Fruit fly (Drosophila melanogaster): Measurements from ENCODE around the gene meigo.

The meigo gene

dm6 chr3R:21152856-21153278 lies 14.8 kb downstream of the meigo start (continued):
- no peak for TF ChIP-seq Gug (GFP tag; IDR thresholded peaks at IDR 0.05)
- peak; percentile 59 for TF ChIP-seq esn (GFP tag; optimal IDR thresholded peaks at IDR 0.05)
- TF ChIP-seq Ets21C (GFP tag; optimal IDR thresholded peaks at IDR 0.05): no peak
- TF ChIP-seq Eip93F (GFP tag; optimal IDR thresholded peaks at IDR 0.05): peak; percentile 91
- peak; percentile 87 for TF ChIP-seq Sox102F (GFP tag; optimal IDR thresholded peaks at IDR 0.05)
- peak; percentile 97 for TF ChIP-seq CG6854 (GFP tag; optimal IDR thresholded peaks at IDR 0.05)
- peak; percentile 69 for TF ChIP-seq dac (GFP tag; optimal IDR thresholded peaks at IDR 0.05)
- peak; percentile 39 for TF ChIP-seq OdsH (GFP tag; optimal IDR thresholded peaks at IDR 0.05)
- TF ChIP-seq CG16779 (tag; optimal IDR thresholded peaks at IDR 0.05): peak; percentile 96
- TF ChIP-seq svp (GFP tag): peak; percentile 37
- no peak for TF ChIP-seq cyc (GFP tag; optimal IDR thresholded peaks at IDR 0.05)
- TF ChIP-seq CG9139 (GFP tag; optimal IDR thresholded peaks at IDR 0.05): peak; percentile 91
- TF ChIP-seq CG10631 (GFP tag; optimal IDR thresholded peaks at IDR 0.05): no peak
- peak; percentile 40 for TF ChIP-seq CG8319 (GFP tag; optimal IDR thresholded peaks at IDR 0.05)
- TF ChIP-seq fkh (GFP tag; optimal IDR thresholded peaks at IDR 0.05): no peak
- peak; percentile 67 for TF ChIP-seq topi (GFP tag; optimal IDR thresholded peaks at IDR 0.05)
- peak; percentile 56; the same call in 1 of the 2 replicates for TF ChIP-seq CG11294 (GFP tag; IDR thresholded peaks at IDR 0.05)
- TF ChIP-seq Eip78C (GFP tag): peak; percentile 91
- peak; percentile 77 for TF ChIP-seq CG3919 (GFP tag; optimal IDR thresholded peaks at IDR 0.05)
- TF ChIP-seq Sox15 (GFP tag; optimal IDR thresholded peaks at IDR 0.05): no peak
- TF ChIP-seq CG6808 (GFP tag; optimal IDR thresholded peaks at IDR 0.05): peak; percentile 93
- TF ChIP-seq ss (GFP tag; optimal IDR thresholded peaks at IDR 0.05): peak; percentile 84 to 96
- TF ChIP-seq Eip75B (GFP tag; optimal IDR thresholded peaks at IDR 0.05): peak; percentile 40
- peak; percentile 61 for TF ChIP-seq Hr4 (GFP tag; optimal IDR thresholded peaks at IDR 0.05)
- TF ChIP-seq CG8632 (GFP tag; optimal IDR thresholded peaks at IDR 0.05): peak; percentile 75
- no peak for TF ChIP-seq lz (GFP tag; optimal IDR thresholded peaks at IDR 0.05)

- no peak for TF ChIP-seq CG3919 (GFP tag; optimal IDR thresholded peaks at IDR 0.05)
- 0 out of 3 replicates have a peak, but pooled peaks have one; percentile 32 for TF ChIP-seq eg (GFP tag; IDR thresholded peaks at IDR 0.05)
- TF ChIP-seq Eip78C (GFP tag): peak; percentile 72
These were observed 16.1 kb downstream of the meigo start for dm6 chr3R:21154130-21154529.

- TF ChIP-seq CG3032 (tag; optimal IDR thresholded peaks at IDR 0.05): no peak
- no peak for TF ChIP-seq achi (GFP tag; optimal IDR thresholded peaks at IDR 0.05)
- no peak for TF ChIP-seq Sox15 (GFP tag; optimal IDR thresholded peaks at IDR 0.05)
- no peak for TF ChIP-seq CG6808 (GFP tag; optimal IDR thresholded peaks at IDR 0.05)
- peak; percentile 74 for TF ChIP-seq svp (GFP tag)
- no peak for TF ChIP-seq CG3919 (GFP tag; optimal IDR thresholded peaks at IDR 0.05)
- no peak for TF ChIP-seq OdsH (GFP tag; optimal IDR thresholded peaks at IDR 0.05)
- TF ChIP-seq Eip75B (GFP tag; optimal IDR thresholded peaks at IDR 0.05): no peak
- no peak for TF ChIP-seq Eip93F (GFP tag; optimal IDR thresholded peaks at IDR 0.05)
- no peak for TF ChIP-seq CG15336 (GFP tag; IDR thresholded peaks at IDR 0.05)
- no peak for TF ChIP-seq Lpt (GFP tag; optimal IDR thresholded peaks at IDR 0.05)
- peak; percentile 3 for TF ChIP-seq lz (GFP tag; optimal IDR thresholded peaks at IDR 0.05)
- peak; percentile 6 for TF ChIP-seq CG8632 (GFP tag; optimal IDR thresholded peaks at IDR 0.05)
- peak; percentile 26 for TF ChIP-seq CG31627 (GFP tag; optimal IDR thresholded peaks at IDR 0.05)
These were observed 17.9 kb downstream of the meigo start for dm6 chr3R:21155931-21156488.

- TF ChIP-seq CG9139 (GFP tag; optimal IDR thresholded peaks at IDR 0.05) (peak; percentile 17), CG10631 (GFP tag; optimal IDR thresholded peaks at IDR 0.05) (no peak), CG6854 (GFP tag; optimal IDR thresholded peaks at IDR 0.05) (peak; percentile 14), fkh (GFP tag; optimal IDR thresholded peaks at IDR 0.05) (peak; percentile 55), Eip75B (GFP tag; optimal IDR thresholded peaks at IDR 0.05) (no peak), CG16779 (tag; optimal IDR thresholded peaks at IDR 0.05) (peak; percentile 4), Sox14 (GFP tag; optimal IDR thresholded peaks at IDR 0.05) (peak; percentile 43), CG11294 (GFP tag; IDR thresholded peaks at IDR 0.05) (no peak), Eip78C (GFP tag) (peak; percentile 60), cyc (GFP tag; optimal IDR thresholded peaks at IDR 0.05) (no peak), vri (GFP tag; optimal IDR thresholded peaks at IDR 0.05) (peak; percentile 76), dsx (GFP tag; optimal IDR thresholded peaks at IDR 0.05; ENCODE audit: poor library complexity, severe bottlenecking) (no peak), CG6808 (GFP tag; optimal IDR thresholded peaks at IDR 0.05) (no peak), CG6163 (GFP tag; IDR thresholded peaks at IDR 0.05) (no peak), lz (GFP tag; optimal IDR thresholded peaks at IDR 0.05) (no peak), CG32006 (GFP tag; optimal IDR thresholded peaks at IDR 0.05) (no peak), Eip93F (GFP tag; optimal IDR thresholded peaks at IDR 0.05) (peak; percentile 43)
These were observed 18.8 kb downstream of the meigo start for dm6 chr3R:21156572-21157480.

Data from whole organism, prepupa.